Fruit fly (Drosophila melanogaster) whole organism: ENCODE measurements around the gene CG10154.

Experiments used
- CG8478 ChIP-seq: fragments of >200 bp; optimal IDR thresholded peaks from 2 replicates; lab custom pipeline; 2018; ENCODE audit warnings: inconsistent platforms
- psq ChIP-seq: fragments of >200 bp; optimal IDR thresholded peaks from 2 replicates; lab custom pipeline; 2017
- usp ChIP-seq: fragments of >200 bp; optimal IDR thresholded peaks from 2 replicates; lab custom pipeline; 2017; ENCODE audit warnings: missing biosample characterization, missing genetic modification characterization, mixed read lengths

DNA sequence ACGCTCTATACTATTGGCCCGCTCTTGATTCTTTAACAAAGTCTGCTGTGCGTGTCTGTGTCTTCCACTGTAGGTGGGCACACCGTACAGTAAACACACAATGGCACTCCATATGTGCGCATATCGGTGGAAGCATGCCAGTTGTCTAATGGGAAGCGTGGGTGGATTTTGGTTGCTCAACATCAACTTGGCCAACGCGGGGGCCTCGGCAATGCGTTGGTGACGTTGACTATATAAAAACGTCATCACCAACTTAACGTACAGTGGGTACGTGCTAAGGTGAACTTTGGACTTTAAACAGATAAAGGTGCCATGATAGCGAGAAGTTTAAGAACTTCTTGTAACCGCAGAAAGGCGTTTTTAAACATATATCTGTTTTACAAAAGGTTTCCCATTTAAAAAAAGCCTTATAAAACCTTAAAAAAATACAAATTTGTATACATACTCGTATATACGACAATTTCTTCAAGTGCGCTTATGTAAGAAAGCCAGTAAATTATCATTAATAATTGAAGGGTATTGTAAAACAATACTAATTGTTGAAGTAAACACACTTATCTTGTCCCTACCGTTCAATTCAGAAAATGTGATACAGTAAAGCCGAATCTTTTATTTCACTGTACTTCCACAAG, 42.8 kb upstream of the CG10154 start:
- no peak for TF ChIP-seq psq (lab: Kevin White, UChicago)
- no peak for TF ChIP-seq CG8478 (lab: Kevin White, UChicago)
- no peak for TF ChIP-seq usp
